Fruit fly (Drosophila melanogaster) whole organism, embryonic: Measurements from ENCODE around the gene CG34162.

Source experiments
- Asciz ChIP-seq: fragments of 200-800 bp; sonication (Bioruptor generic); optimal IDR thresholded peaks from 2 replicates; lab custom pipeline; 2017; ENCODE audit warnings: missing biosample characterization, mild to moderate bottlenecking, missing genetic modification characterization, missing genetic modification reagents
- CG11504 ChIP-seq: fragments of 200-800 bp; sonication (Bioruptor generic); optimal IDR thresholded peaks from 3 replicates; lab custom pipeline; 2019; ENCODE audit warnings: missing biosample characterization, mild to moderate bottlenecking, missing genetic modification characterization, moderate library complexity
- CG11696 ChIP-seq: fragments of 200-800 bp; sonication (Bioruptor generic); IDR thresholded peaks from 2 replicates; pipeline ENCODE4 v1.3.6; 2022; ENCODE audit warnings: missing biosample characterization, missing genetic modification characterization
- CG12659 ChIP-seq: fragments of 200-800 bp; sonication (Bioruptor generic); optimal IDR thresholded peaks from 3 replicates; lab custom pipeline; 2017; ENCODE audit warnings: mild to moderate bottlenecking, missing biosample characterization, missing genetic modification reagents, missing genetic modification characterization
- CG15011 ChIP-seq: fragments of 200-800 bp; sonication (Bioruptor generic); optimal IDR thresholded peaks from 3 replicates; lab custom pipeline; 2018; ENCODE audit warnings: missing biosample characterization, mild to moderate bottlenecking, missing genetic modification characterization
- CG15696 ChIP-seq: fragments of 200-800 bp; sonication (Bioruptor generic); optimal IDR thresholded peaks from 2 replicates; lab custom pipeline; 2019; ENCODE audit warnings: missing biosample characterization, mild to moderate bottlenecking, missing genetic modification characterization, moderate library complexity
- CG18764 ChIP-seq: fragments of 200-800 bp; sonication (Bioruptor generic); optimal IDR thresholded peaks from 3 replicates; lab custom pipeline; 2016; ENCODE audit warnings: missing biosample characterization, missing genetic modification characterization
- CG2199 ChIP-seq: fragments of 200-800 bp; sonication (Bioruptor generic); IDR thresholded peaks from 3 replicates; pipeline ENCODE4 v1.3.6; 2022; ENCODE audit warnings: missing biosample characterization, missing genetic modification characterization
- CG31441 ChIP-seq: fragments of 200-800 bp; sonication (Bioruptor generic); IDR thresholded peaks from 2 replicates; pipeline ENCODE4 v1.3.6; 2022; ENCODE audit warnings: missing biosample characterization, missing genetic modification characterization
- CG32772 ChIP-seq: fragments of 200-800 bp; sonication (Bioruptor generic); IDR thresholded peaks from 2 replicates; pipeline ENCODE4 v1.3.6; 2022; ENCODE audit warnings: missing biosample characterization, missing genetic modification characterization
- CG33557 ChIP-seq: fragments of 200-800 bp; sonication (Bioruptor generic); optimal IDR thresholded peaks from 2 replicates; lab custom pipeline; 2019; ENCODE audit warnings: missing biosample characterization, mild to moderate bottlenecking, missing genetic modification characterization, moderate library complexity
- CG7271 ChIP-seq: fragments of 200-800 bp; sonication (Bioruptor generic); optimal IDR thresholded peaks from 2 replicates; lab custom pipeline; 2018; ENCODE audit warnings: missing biosample characterization, mild to moderate bottlenecking, missing genetic modification characterization, moderate library complexity
- CG7357 ChIP-seq: fragments of 200-800 bp; sonication (Bioruptor generic); IDR thresholded peaks from 3 replicates; pipeline ENCODE4 v1.3.6; 2022; ENCODE audit warnings: missing biosample characterization, missing genetic modification characterization
- CG7928 ChIP-seq: fragments of 200-800 bp; sonication (Bioruptor generic); optimal IDR thresholded peaks from 2 replicates; lab custom pipeline; 2017; ENCODE audit warnings: missing biosample characterization, mild to moderate bottlenecking, missing genetic modification characterization
- CG9609 ChIP-seq: fragments of 200-800 bp; sonication (Bioruptor generic); optimal IDR thresholded peaks from 3 replicates; lab custom pipeline; 2016; ENCODE audit warnings: missing biosample characterization, missing genetic modification characterization
- CG9727 ChIP-seq: fragments of 200-800 bp; sonication (Bioruptor generic); optimal IDR thresholded peaks from 3 replicates; lab custom pipeline; 2017; ENCODE audit warnings: missing biosample characterization, mild to moderate bottlenecking, missing genetic modification characterization
- CrebB ChIP-seq: fragments of 200-800 bp; sonication (Bioruptor generic); optimal IDR thresholded peaks from 3 replicates; lab custom pipeline; 2018; ENCODE audit warnings: missing biosample characterization, mild to moderate bottlenecking, missing genetic modification characterization
- Drgx ChIP-seq: fragments of 200-800 bp; sonication (Bioruptor generic); IDR thresholded peaks from 2 replicates; pipeline ENCODE4 v1.3.6; 2022; ENCODE audit warnings: missing biosample characterization, missing genetic modification characterization
- E2f1 ChIP-seq: fragments of 200-800 bp; sonication (Bioruptor generic); IDR thresholded peaks from 2 replicates; pipeline ENCODE4 v1.3.6; 2022; ENCODE audit warnings: missing biosample characterization, missing genetic modification characterization
- ERR ChIP-seq: fragments of 200-800 bp; sonication (Bioruptor generic); optimal IDR thresholded peaks from 2 replicates; lab custom pipeline; 2016; ENCODE audit warnings: missing biosample characterization, missing genetic modification characterization
- Max ChIP-seq: fragments of 200-800 bp; sonication (Bioruptor generic); optimal IDR thresholded peaks from 2 replicates; lab custom pipeline; 2016; ENCODE audit warnings: missing biosample characterization, mild to moderate bottlenecking, missing genetic modification characterization
- Mes4 ChIP-seq: fragments of 200-800 bp; sonication (Bioruptor generic); optimal IDR thresholded peaks from 2 replicates; lab custom pipeline; 2016; ENCODE audit warnings: missing biosample characterization, missing genetic modification characterization
- NFAT ChIP-seq: fragments of 200-800 bp; sonication (Bioruptor generic); IDR thresholded peaks from 2 replicates; pipeline ENCODE4 v1.3.6; 2022; ENCODE audit warnings: missing biosample characterization, missing genetic modification characterization
- Oli ChIP-seq: fragments of 200-800 bp; sonication (Bioruptor generic); optimal IDR thresholded peaks from 2 replicates; lab custom pipeline; 2018; ENCODE audit warnings: missing biosample characterization, mild to moderate bottlenecking, missing genetic modification characterization, moderate library complexity
- Sox102F ChIP-seq: fragments of 200-800 bp; sonication (Bioruptor generic); optimal IDR thresholded peaks from 2 replicates; lab custom pipeline; 2018; ENCODE audit warnings: missing biosample characterization, mild to moderate bottlenecking, missing genetic modification characterization, moderate library complexity
- Sry-δ ChIP-seq: fragments of 200-800 bp; sonication (Bioruptor generic); optimal IDR thresholded peaks from 2 replicates; lab custom pipeline; 2016; ENCODE audit warnings: missing biosample characterization, missing genetic modification characterization
- Trl ChIP-seq, 3 experiments: fragments of >200 bp in 2 of 3; fragments of 200-800 bp in 1 of 3; sonication (Bioruptor generic) in 1 of 3; optimal IDR thresholded peaks; 2 replicates in 1 of 3; 3 replicates in 2 of 3; lab custom pipeline; 2016 to 2017; ENCODE audit warnings: missing biosample characterization in 1 of 3, missing genetic modification characterization in 1 of 3
- Usf ChIP-seq: fragments of 200-800 bp; sonication (Bioruptor generic); optimal IDR thresholded peaks from 2 replicates; lab custom pipeline; 2017; ENCODE audit warnings: missing genotype, missing biosample characterization, missing genetic modification characterization
- al ChIP-seq: fragments of 200-800 bp; sonication (Bioruptor generic); IDR thresholded peaks from 2 replicates; pipeline ENCODE4 v1.3.6; 2022; ENCODE audit warnings: missing biosample characterization, missing genetic modification characterization
- bbx ChIP-seq: fragments of 200-800 bp; sonication (Bioruptor generic); IDR thresholded peaks from 2 replicates; pipeline ENCODE4 v1.3.6; 2022; ENCODE audit warnings: missing biosample characterization, missing genetic modification characterization; ENCODE audit not compliant: partially characterized antibody
- cad ChIP-seq: fragments of >200 bp; optimal IDR thresholded peaks from 2 replicates; lab custom pipeline; 2017; ENCODE audit warnings: missing biosample characterization, missing genetic modification characterization
- cato ChIP-seq: fragments of 200-800 bp; sonication (Bioruptor generic); optimal IDR thresholded peaks from 2 replicates; lab custom pipeline; 2016; ENCODE audit warnings: missing biosample characterization, missing genetic modification characterization, borderline replicate concordance
- cwo ChIP-seq: fragments of 200-800 bp; sonication (Bioruptor generic); optimal IDR thresholded peaks from 3 replicates; lab custom pipeline; 2017; ENCODE audit warnings: missing biosample characterization, missing genetic modification characterization, mild to moderate bottlenecking, moderate library complexity, missing genetic modification reagents
- dpn ChIP-seq, 2 experiments: fragments of 200-800 bp; sonication (Bioruptor generic); optimal IDR thresholded peaks; 3 replicates each; lab custom pipeline; 2016; ENCODE audit warnings: missing biosample characterization in 2 of 2, missing genetic modification characterization in 2 of 2
- ewg ChIP-seq: fragments of 200-800 bp; sonication (Bioruptor generic); optimal IDR thresholded peaks from 3 replicates; lab custom pipeline; 2017; ENCODE audit warnings: mild to moderate bottlenecking, missing biosample characterization, missing genetic modification reagents, missing genetic modification characterization
- gem ChIP-seq: fragments of 200-800 bp; sonication (Bioruptor generic); optimal IDR thresholded peaks from 2 replicates; lab custom pipeline; 2019; ENCODE audit warnings: missing biosample characterization, mild to moderate bottlenecking, missing genetic modification characterization, moderate library complexity
- jigr1 ChIP-seq: fragments of 200-800 bp; sonication (Bioruptor generic); IDR thresholded peaks from 3 replicates; pipeline ENCODE4 v1.3.6; 2022; ENCODE audit warnings: missing biosample characterization, missing genetic modification characterization
- lbe ChIP-seq: fragments of 200-800 bp; sonication (Bioruptor generic); optimal IDR thresholded peaks from 2 replicates; lab custom pipeline; 2016; ENCODE audit warnings: missing biosample characterization, mild to moderate bottlenecking, missing genetic modification characterization
- maf-S ChIP-seq: fragments of 200-800 bp; sonication (Bioruptor generic); optimal IDR thresholded peaks from 2 replicates; lab custom pipeline; 2016; ENCODE audit warnings: missing biosample characterization, missing genetic modification characterization
- pan ChIP-seq, 4 experiments: fragments of >200 bp in 3 of 4; fragments of 200-800 bp in 1 of 4; sonication (Bioruptor generic) in 1 of 4; optimal IDR thresholded peaks in 3 of 4; IDR thresholded peaks in 1 of 4; 2 replicates each; pipeline versions ENCODE4 v1.3.6 to Lab custom; 2017 to 2022; ENCODE audit warnings: missing biosample characterization in 2 of 4, missing genetic modification characterization in 2 of 4, mixed read lengths in 1 of 4
- pfk ChIP-seq: fragments of 200-800 bp; sonication (Bioruptor generic); optimal IDR thresholded peaks from 2 replicates; lab custom pipeline; 2018; ENCODE audit warnings: missing biosample characterization, mild to moderate bottlenecking, missing genetic modification characterization, moderate library complexity
- pros ChIP-seq: fragments of 200-800 bp; sonication (Bioruptor generic); optimal IDR thresholded peaks from 3 replicates; lab custom pipeline; 2019; ENCODE audit warnings: missing biosample characterization, mild to moderate bottlenecking, missing genetic modification characterization, moderate library complexity
- schlank ChIP-seq: fragments of 200-800 bp; sonication (Bioruptor generic); optimal IDR thresholded peaks from 2 replicates; lab custom pipeline; 2018; ENCODE audit warnings: missing biosample characterization, mild to moderate bottlenecking, missing genetic modification characterization
- sens-2 ChIP-seq: fragments of 200-800 bp; sonication (Bioruptor generic); IDR thresholded peaks from 2 replicates; pipeline ENCODE4 v1.3.6; 2022; ENCODE audit warnings: missing biosample characterization, missing genetic modification characterization
- so ChIP-seq: fragments of 200-800 bp; sonication (Bioruptor generic); IDR thresholded peaks from 3 replicates; pipeline ENCODE4 v1.3.6; 2022; ENCODE audit warnings: missing biosample characterization, missing genetic modification characterization
- tna ChIP-seq: fragments of 200-800 bp; sonication (Bioruptor generic); IDR thresholded peaks from 2 replicates; pipeline ENCODE4 v1.3.6; 2022; ENCODE audit warnings: missing biosample characterization, missing genetic modification characterization; ENCODE audit not compliant: partially characterized antibody
- tup ChIP-seq: fragments of 200-800 bp; sonication (Bioruptor generic); optimal IDR thresholded peaks from 2 replicates; lab custom pipeline; 2016; ENCODE audit warnings: missing biosample characterization, mild to moderate bottlenecking, missing genetic modification characterization, moderate library complexity
- usp ChIP-seq: fragments of >200 bp; optimal IDR thresholded peaks from 2 replicates; lab custom pipeline; 2017; ENCODE audit warnings: missing biosample characterization, missing genetic modification characterization
- zfh2 ChIP-seq: fragments of 200-800 bp; sonication (Bioruptor generic); optimal IDR thresholded peaks from 2 replicates; lab custom pipeline; 2016; ENCODE audit warnings: missing biosample characterization, missing genetic modification characterization

CG34162 gene

dm6 chr2L:11501427-11501968 is 30.1 kb upstream of the CG34162 start, which contains the start of gene spz4 (continued):
- no peak for TF ChIP-seq Sry-δ (GFP tag; lab: Kevin White, UChicago)
- no peak for TF ChIP-seq tna (GFP tag; lab: Robert Waterston, UW)
- TF ChIP-seq pfk (GFP tag; lab: Kevin White, UChicago), result no peak
- TF ChIP-seq maf-S (GFP tag; lab: Kevin White, UChicago), result no peak
- TF ChIP-seq sens-2, result 0 out of 2 replicates have a peak, but pooled peaks have one; percentile 28
- no peak for TF ChIP-seq CG15696
- TF ChIP-seq Usf, result no peak
- TF ChIP-seq NFAT (GFP tag; lab: Robert Waterston, UW), result 0 out of 2 replicates have a peak, but pooled peaks have one; percentile 8
- no peak for TF ChIP-seq E2f1 (GFP tag; lab: Robert Waterston, UW)
- peak in 1 of 2 experiments; percentile 2 for TF ChIP-seq Trl (optimal IDR thresholded peaks at IDR 0.05; lab: Kevin White, UChicago)
- TF ChIP-seq Trl (GFP tag; optimal IDR thresholded peaks at IDR 0.05; lab: Kevin White, UChicago), result no peak
- TF ChIP-seq jigr1 (GFP tag; lab: Robert Waterston, UW), result no peak
- no peak for TF ChIP-seq CG2199 (GFP tag; lab: Robert Waterston, UW)
- no peak for TF ChIP-seq cato (GFP tag; lab: Kevin White, UChicago)
- peak; percentile 10 for TF ChIP-seq Oli (tag; lab: Kevin White, UChicago)
- no peak for TF ChIP-seq CG7928 (GFP tag; lab: Kevin White, UChicago)
- TF ChIP-seq CG18764 (GFP tag; lab: Kevin White, UChicago), result no peak
- TF ChIP-seq gem (tag; lab: Kevin White, UChicago), result peak; percentile 30
- TF ChIP-seq CG11504 (tag; lab: Kevin White, UChicago), result peak; percentile 42
- no peak for TF ChIP-seq CG15011 (GFP tag; lab: Kevin White, UChicago)
- TF ChIP-seq CG33557 (GFP tag; lab: Kevin White, UChicago), result no peak
- TF ChIP-seq tup, result no peak
- peak; percentile 7; the same call in 1 of the 2 replicates for TF ChIP-seq al
- 0 out of 2 replicates have a peak, but pooled peaks have one; percentile 13 for TF ChIP-seq CG31441
- peak; percentile 1 for TF ChIP-seq CG12659
- no peak for TF ChIP-seq ewg (GFP tag; lab: Kevin White, UChicago)
- TF ChIP-seq CG9727 (GFP tag; lab: Kevin White, UChicago), result no peak
- TF ChIP-seq Asciz, result no peak
- no peak for TF ChIP-seq Max (GFP tag; lab: Kevin White, UChicago)
- TF ChIP-seq ERR (GFP tag; lab: Kevin White, UChicago), result no peak
- TF ChIP-seq Drgx, result peak; percentile 45
- no peak for TF ChIP-seq CG7271
- TF ChIP-seq CG7357 (GFP tag; lab: Robert Waterston, UW), result no peak
- no peak for TF ChIP-seq CG9609 (GFP tag; lab: Kevin White, UChicago)
- 0 out of 2 replicates have a peak, but pooled peaks have one; percentile 7 for TF ChIP-seq CG32772 (GFP tag; lab: Robert Waterston, UW)
- TF ChIP-seq cad (GFP tag; lab: Kevin White, UChicago), result no peak
- TF ChIP-seq zfh2, result no peak
- no peak for TF ChIP-seq Mes4 (GFP tag; lab: Kevin White, UChicago)
- no peak for TF ChIP-seq schlank
- TF ChIP-seq dpn (GFP tag; optimal IDR thresholded peaks at IDR 0.05; lab: Kevin White, UChicago), result no peak
- TF ChIP-seq pros (GFP tag; lab: Kevin White, UChicago), result no peak
- TF ChIP-seq usp, result no peak
- no peak for TF ChIP-seq pan (optimal IDR thresholded peaks at IDR 0.05; lab: Kevin White, UChicago)
- TF ChIP-seq pan (GFP tag; optimal IDR thresholded peaks at IDR 0.05 in 1 of 2, IDR thresholded peaks at IDR 0.05 in 1 of 2), result peak in 1 of 2 experiments; percentile 16
- no peak for TF ChIP-seq CrebB (tag; lab: Kevin White, UChicago)
- TF ChIP-seq CG11696 (GFP tag; lab: Robert Waterston, UW), result no peak
- TF ChIP-seq lbe, result no peak
- peak; percentile 16 for TF ChIP-seq Sox102F (GFP tag; lab: Kevin White, UChicago)
- TF ChIP-seq bbx (GFP tag; lab: Robert Waterston, UW), result no peak
- no peak for TF ChIP-seq cwo (GFP tag; lab: Kevin White, UChicago)
- TF ChIP-seq so (GFP tag; lab: Robert Waterston, UW), result no peak
